Worm (Caenorhabditis elegans) whole organism, L2 larva: ENCODE measurements around the gene mltn-6.

ENCODE experiments used
- C34F6.9 ChIP-seq: fragments of 150-350 bp; optimal IDR thresholded peaks from 2 replicates; lab custom pipeline; 2014; ENCODE audit warnings: missing biosample characterization, missing genetic modification characterization
- F13H6.1 ChIP-seq: sonication (generic microtip); optimal IDR thresholded peaks from 2 replicates; lab custom pipeline; 2016; ENCODE audit warnings: missing genetic modification characterization, missing compliant biosample characterization
- ceh-82 ChIP-seq: fragments of 150-350 bp; optimal IDR thresholded peaks from 2 replicates; lab custom pipeline; 2014; ENCODE audit warnings: missing biosample characterization, missing genetic modification characterization
- lin-39 ChIP-seq: fragments of 150-350 bp; optimal IDR thresholded peaks from 2 replicates; lab custom pipeline; 2014; ENCODE audit warnings: missing biosample characterization, missing genetic modification reagents, missing genetic modification characterization
- mab-5 ChIP-seq: fragments of 150-350 bp; optimal IDR thresholded peaks from 2 replicates; lab custom pipeline; 2014; ENCODE audit warnings: missing biosample characterization, missing genetic modification characterization
- nhr-10 ChIP-seq: sonication (generic microtip); optimal IDR thresholded peaks from 2 replicates; lab custom pipeline; 2017; ENCODE audit warnings: missing biosample characterization, missing genetic modification characterization
- unc-39 ChIP-seq: fragments of 150-350 bp; optimal IDR thresholded peaks from 2 replicates; lab custom pipeline; 2014; ENCODE audit warnings: missing biosample characterization, missing genetic modification characterization

DNA sequence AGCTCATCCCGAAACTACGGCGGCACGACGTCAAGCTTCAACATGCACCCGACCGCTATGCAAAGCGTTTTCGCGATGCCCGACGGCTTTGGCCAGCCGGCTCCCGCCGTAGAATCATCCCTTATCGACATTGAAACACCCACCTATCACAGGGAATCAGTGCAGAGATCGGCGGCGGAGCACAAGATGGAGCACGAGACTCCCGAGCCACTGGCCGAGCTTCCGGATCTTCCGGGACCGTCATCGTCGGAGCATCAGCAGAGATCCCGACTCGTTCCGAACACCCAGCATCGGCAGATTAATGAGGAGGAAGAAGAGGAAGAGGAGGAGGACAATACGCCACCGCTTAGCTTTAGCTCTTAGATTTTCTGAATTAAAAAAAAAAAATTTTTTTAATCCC, 6.3 kb upstream of the mltn-6 start:
- no peak for TF ChIP-seq unc-39 (tag; lab: Kevin White, UChicago)
- no peak for TF ChIP-seq nhr-10
- no peak for TF ChIP-seq F13H6.1 (tag; lab: Kevin White, UChicago)
- no peak for TF ChIP-seq mab-5 (tag; lab: Kevin White, UChicago)
- no peak for TF ChIP-seq lin-39 (tag; lab: Kevin White, UChicago)
- no peak for TF ChIP-seq C34F6.9
- no peak for TF ChIP-seq ceh-82 (tag; lab: Kevin White, UChicago)
